Fruit fly (Drosophila melanogaster): ENCODE results near the gene MTA1-like.

The MTA1-like gene

dm6 chr3R:5606477-5606876 lies 42.1 kb downstream of the MTA1-like start, which contains the start of gene asl (continued):
- TF ChIP-seq CG17802 (tag; optimal IDR thresholded peaks at IDR 0.05) (peak; percentile 90), disco-r (GFP tag; optimal IDR thresholded peaks at IDR 0.05) (peak; percentile 54), eve (GFP tag; optimal IDR thresholded peaks at IDR 0.05) (no peak), CG10462 (GFP tag; optimal IDR thresholded peaks at IDR 0.05) (peak; percentile 8), Ets65A (GFP tag) (peak; percentile 94), CG14860 (GFP tag; IDR thresholded peaks at IDR 0.05; ENCODE audit: partially characterized antibody) (no peak), ato (GFP tag; IDR thresholded peaks at IDR 0.05; ENCODE audit: partially characterized antibody) (no peak), CG15269 (tag; optimal IDR thresholded peaks at IDR 0.05) (no peak), tx (GFP tag; optimal IDR thresholded peaks at IDR 0.05) (peak; percentile 35), onecut (GFP tag; IDR thresholded peaks at IDR 0.05) (peak; percentile 58), CG1603 (tag; optimal IDR thresholded peaks at IDR 0.05) (peak; percentile 79), CkIIα-i1 (GFP tag; IDR thresholded peaks at IDR 0.05) (no peak), gsb (GFP tag; IDR thresholded peaks at IDR 0.05) (no peak), CG6791 (GFP tag; IDR thresholded peaks at IDR 0.05; ENCODE audit: partially characterized antibody) (peak; percentile 57; the same call in 1 of the 3 replicates), unpg (GFP tag; optimal IDR thresholded peaks at IDR 0.05) (peak; percentile 72), NC2β (GFP tag; optimal IDR thresholded peaks at IDR 0.05) (peak; percentile 55), Six4 (GFP tag; optimal IDR thresholded peaks at IDR 0.05) (no peak), CG10267 (tag; optimal IDR thresholded peaks at IDR 0.05) (peak; percentile 80), CG4820 (GFP tag; optimal IDR thresholded peaks at IDR 0.05) (peak; percentile 27), dmrt99B (tag; optimal IDR thresholded peaks at IDR 0.05) (no peak), CG7357 (GFP tag; IDR thresholded peaks at IDR 0.05) (peak; percentile 97), CG10565 (GFP tag; optimal IDR thresholded peaks at IDR 0.05) (no peak), Meics (GFP tag; optimal IDR thresholded peaks at IDR 0.05) (peak; percentile 62), Aef1 (GFP tag; IDR thresholded peaks at IDR 0.05) (no peak; the same call in 2 of the 3 replicates), tgo (GFP tag; IDR thresholded peaks at IDR 0.05) (peak; percentile 68; the same call in 2 of the 3 replicates), sna (GFP tag; IDR thresholded peaks at IDR 0.05; ENCODE audit: partially characterized antibody) (no peak), ham (GFP tag; IDR thresholded peaks at IDR 0.05) (no peak), CG34376 (GFP tag; optimal IDR thresholded peaks at IDR 0.05) (peak; percentile 55), slou (GFP tag; optimal IDR thresholded peaks at IDR 0.05) (no peak), tup (GFP tag; optimal IDR thresholded peaks at IDR 0.05) (peak; percentile 9), CG3281 (GFP tag; optimal IDR thresholded peaks at IDR 0.05) (peak; percentile 61), dimm (GFP tag; IDR thresholded peaks at IDR 0.05) (no peak), Gsc (GFP tag; IDR thresholded peaks at IDR 0.05) (no peak), Dll (GFP tag; IDR thresholded peaks at IDR 0.05; ENCODE audit: partially characterized antibody) (no peak), CG13296 (GFP tag; optimal IDR thresholded peaks at IDR 0.05) (peak; percentile 52), CG12155 (GFP tag; optimal IDR thresholded peaks at IDR 0.05) (peak; percentile 63), CG9817 (tag; optimal IDR thresholded peaks at IDR 0.05) (peak; percentile 77), emc (GFP tag; optimal IDR thresholded peaks at IDR 0.05) (peak; percentile 7), MTF-1 (GFP tag; optimal IDR thresholded peaks at IDR 0.05; ENCODE audit: borderline replicate concordance) (no peak), h (optimal IDR thresholded peaks at IDR 0.05) (no peak), CG12942 (GFP tag; optimal IDR thresholded peaks at IDR 0.05) (peak; percentile 4), Hr78 (GFP tag; optimal IDR thresholded peaks at IDR 0.05) (peak in 1 of 2 experiments; percentile 65), crol (GFP tag; IDR thresholded peaks at IDR 0.05) (no peak), CG11504 (tag; optimal IDR thresholded peaks at IDR 0.05) (no peak), dysf (GFP tag; IDR thresholded peaks at IDR 0.05) (peak; percentile 76), chm (GFP tag; IDR thresholded peaks at IDR 0.05) (no peak), CG7987 (GFP tag; optimal IDR thresholded peaks at IDR 0.05) (peak; percentile 38), NK7.1 (GFP tag; optimal IDR thresholded peaks at IDR 0.05) (no peak), NFAT (GFP tag; IDR thresholded peaks at IDR 0.05) (no peak), Opbp (GFP tag; IDR thresholded peaks at IDR 0.05; ENCODE audit: partially characterized antibody) (no peak), sisA (GFP tag; IDR thresholded peaks at IDR 0.05) (peak; percentile 49; the same call in 1 of the 2 replicates)
